Worm (Caenorhabditis elegans): ENCODE data around the gene rbm-22.

DNA sequence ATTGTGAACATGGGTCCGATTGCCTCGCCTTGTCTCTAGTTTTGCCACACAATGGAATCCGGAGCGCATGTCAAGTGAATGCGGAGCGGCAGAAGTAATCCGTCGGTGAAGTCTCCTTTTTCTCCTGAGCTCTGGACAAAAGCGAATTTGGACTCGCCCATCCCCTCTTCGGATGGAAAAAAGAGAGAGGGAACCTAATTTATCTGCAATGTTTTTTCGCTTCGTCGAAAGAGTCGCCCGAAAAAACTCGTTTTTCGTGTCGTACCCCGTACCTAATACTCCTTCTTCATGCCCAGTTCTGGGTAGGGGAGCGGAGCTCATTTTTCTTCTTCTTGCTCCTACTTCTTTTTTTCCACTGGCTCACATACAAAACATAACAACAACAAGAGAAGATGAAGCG is 9.0 kb downstream of the rbm-22 start:
- TF ChIP-seq snpc-4 (GFP tag; optimal IDR thresholded peaks at IDR 0.05) (no peak), snpc-4 (tag; optimal IDR thresholded peaks at IDR 0.05) (no peak), ztf-26 (tag; optimal IDR thresholded peaks at IDR 0.05) (no peak), ceh-91 (GFP tag; IDR thresholded peaks at IDR 0.05) (no peak), sea-2 (GFP tag; IDR thresholded peaks at IDR 0.05) (no peak), D2030.7 (GFP tag; IDR thresholded peaks at IDR 0.05) (no peak), pha-4 (tag; optimal IDR thresholded peaks at IDR 0.05) (no peak), ztf-3 (GFP tag; optimal IDR thresholded peaks at IDR 0.05) (no peak), zfh-2 (GFP tag; conservative IDR thresholded peaks at IDR 0.05) (no peak), ceh-79 (tag; optimal IDR thresholded peaks at IDR 0.05) (no peak), unc-62 (GFP tag; optimal IDR thresholded peaks at IDR 0.05) (no peak), madf-8 (GFP tag; conservative IDR thresholded peaks at IDR 0.05) (no peak), pbrm-1 (GFP tag; IDR thresholded peaks at IDR 0.05) (no peak)

Data from whole organism, young adult.